Fruit fly (Drosophila melanogaster): ENCODE data around the gene CG14324.

Gene CG14324

DNA sequence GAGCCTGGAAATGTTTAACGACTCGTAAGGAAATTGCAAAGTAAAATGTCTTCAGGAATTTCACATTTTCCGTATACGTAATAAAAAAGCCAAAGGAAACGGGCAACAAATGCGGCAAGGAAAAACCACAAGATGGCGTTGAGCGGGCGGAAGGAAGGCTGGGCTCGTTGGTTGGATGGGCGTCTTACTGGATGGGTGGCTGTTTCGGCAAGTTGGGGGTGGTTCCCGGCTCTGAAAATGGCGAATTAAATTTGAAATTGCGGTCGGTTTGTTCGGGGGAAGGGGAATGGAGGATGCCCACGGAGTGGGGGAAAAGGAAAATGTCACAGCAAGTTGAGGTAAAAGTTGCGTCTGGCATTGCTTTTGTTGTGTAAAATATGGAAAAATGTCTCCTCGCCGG, 18.9 kb downstream of the CG14324 start:
- TF ChIP-seq h (optimal IDR thresholded peaks at IDR 0.05) (no peak), Myc (optimal IDR thresholded peaks at IDR 0.05) (no peak), psq (optimal IDR thresholded peaks at IDR 0.05) (no peak), insv (optimal IDR thresholded peaks at IDR 0.05) (no peak), Sin3A (optimal IDR thresholded peaks at IDR 0.05) (no peak), ttk (optimal IDR thresholded peaks at IDR 0.05) (no peak)

DNA sequence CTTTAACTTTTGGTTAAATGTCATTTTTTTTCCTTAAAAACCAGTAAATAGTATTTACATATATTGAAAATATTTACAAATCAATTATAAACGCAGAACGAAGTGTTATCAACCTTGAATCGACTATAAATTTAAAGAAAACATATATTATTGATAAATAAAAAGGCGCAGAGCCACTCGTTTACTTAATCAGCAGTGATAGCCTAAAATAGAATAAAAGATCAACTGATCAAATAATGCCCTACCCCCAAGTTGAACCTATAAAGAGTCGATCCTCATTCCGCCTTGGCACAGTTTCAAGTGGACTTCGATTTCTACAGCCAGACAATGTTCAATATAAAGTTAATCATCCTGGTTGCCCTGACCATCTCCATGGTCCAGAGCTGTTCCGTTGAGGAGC, 22.4 kb downstream of the CG14324 start, which contains the start of gene CG7606:
Gene CG7606, plus strand, starts transcription at position 301 of the 400 bp plus-strand sequence.
- no peak for TF ChIP-seq Sin3A (optimal IDR thresholded peaks at IDR 0.05)
- TF ChIP-seq Myc (optimal IDR thresholded peaks at IDR 0.05), result no peak
- no peak for TF ChIP-seq ttk (optimal IDR thresholded peaks at IDR 0.05)

DNA sequence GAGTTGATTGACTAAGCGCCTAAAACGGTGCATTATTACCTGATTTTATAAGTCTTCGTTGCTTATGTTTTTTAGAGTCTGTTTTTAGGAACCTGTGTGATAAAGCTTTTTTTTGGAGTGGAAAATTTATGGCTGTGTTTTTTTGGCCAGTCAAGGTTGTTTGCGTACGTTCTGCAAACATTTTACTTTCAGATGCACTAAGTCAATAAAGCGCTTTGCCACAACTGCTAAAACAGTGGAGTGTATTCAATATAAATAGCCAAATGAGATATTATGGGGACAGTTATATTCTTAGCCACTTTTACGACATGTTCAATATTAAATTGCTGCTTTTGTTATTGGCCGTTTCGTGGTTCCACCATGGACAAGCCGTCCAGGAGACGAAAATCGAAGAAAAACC, 23.5 kb downstream of the CG14324 start, which contains the start of gene Sgs5:
Gene Sgs5, plus strand, starts transcription at position 279 of the 400 bp plus-strand sequence.
- TF ChIP-seq insv (optimal IDR thresholded peaks at IDR 0.05) (no peak), ttk (optimal IDR thresholded peaks at IDR 0.05) (no peak), Sin3A (optimal IDR thresholded peaks at IDR 0.05) (no peak), h (optimal IDR thresholded peaks at IDR 0.05) (no peak), Myc (optimal IDR thresholded peaks at IDR 0.05) (no peak), psq (optimal IDR thresholded peaks at IDR 0.05) (no peak)

DNA sequence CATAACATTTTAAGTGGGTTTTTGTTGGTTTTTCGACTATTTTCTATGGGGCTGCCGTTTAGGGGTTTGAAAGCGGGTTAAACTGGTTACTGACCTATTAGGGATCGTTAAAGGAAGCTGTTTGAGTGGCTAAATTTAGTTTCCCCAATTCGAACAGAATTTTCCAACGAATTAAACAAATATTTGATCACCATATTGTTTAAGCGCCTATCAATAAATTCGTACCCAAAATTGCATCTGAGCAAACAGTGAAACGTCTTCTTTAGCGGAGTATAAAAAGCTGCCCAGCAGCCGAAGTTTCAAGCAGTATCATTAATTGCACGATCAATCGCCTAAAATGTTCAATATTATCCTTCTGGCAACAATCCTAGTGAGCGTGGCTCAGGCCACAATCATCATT, 24.5 kb downstream of the CG14324 start, which contains the start of gene Sgs5bis:
Gene Sgs5bis, plus strand, starts transcription at position 301 of the 400 bp plus-strand sequence.
- TF ChIP-seq ttk (optimal IDR thresholded peaks at IDR 0.05) (no peak), Myc (optimal IDR thresholded peaks at IDR 0.05) (no peak), psq (optimal IDR thresholded peaks at IDR 0.05) (no peak), Sin3A (optimal IDR thresholded peaks at IDR 0.05) (no peak), insv (optimal IDR thresholded peaks at IDR 0.05) (no peak), h (optimal IDR thresholded peaks at IDR 0.05) (no peak)

DNA sequence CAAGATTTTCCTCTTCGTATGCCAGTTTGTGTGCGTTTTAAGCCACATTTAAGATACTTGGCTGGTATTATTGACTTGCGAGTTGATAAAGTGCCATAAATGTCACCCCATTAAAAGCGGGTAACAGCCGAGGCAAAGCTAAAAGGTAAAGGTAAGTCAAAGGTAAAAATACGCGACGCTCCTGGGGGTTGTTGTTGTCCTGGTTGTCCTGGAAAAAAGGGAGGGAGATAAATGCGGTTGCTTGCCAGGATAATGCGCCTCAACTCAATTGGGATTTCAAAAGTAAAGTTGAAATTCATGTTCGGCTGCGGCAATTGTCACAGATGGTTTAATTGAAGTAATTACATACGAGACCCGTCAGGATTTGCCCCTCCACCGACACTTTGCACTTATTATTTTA, 25.1 kb downstream of the CG14324 start:
- TF ChIP-seq Myc (optimal IDR thresholded peaks at IDR 0.05), result no peak
- TF ChIP-seq Sin3A (optimal IDR thresholded peaks at IDR 0.05), result no peak
- no peak for TF ChIP-seq psq (optimal IDR thresholded peaks at IDR 0.05)
- TF ChIP-seq h (optimal IDR thresholded peaks at IDR 0.05), result no peak
- no peak for TF ChIP-seq ttk (optimal IDR thresholded peaks at IDR 0.05)
- TF ChIP-seq insv (optimal IDR thresholded peaks at IDR 0.05), result no peak

DNA sequence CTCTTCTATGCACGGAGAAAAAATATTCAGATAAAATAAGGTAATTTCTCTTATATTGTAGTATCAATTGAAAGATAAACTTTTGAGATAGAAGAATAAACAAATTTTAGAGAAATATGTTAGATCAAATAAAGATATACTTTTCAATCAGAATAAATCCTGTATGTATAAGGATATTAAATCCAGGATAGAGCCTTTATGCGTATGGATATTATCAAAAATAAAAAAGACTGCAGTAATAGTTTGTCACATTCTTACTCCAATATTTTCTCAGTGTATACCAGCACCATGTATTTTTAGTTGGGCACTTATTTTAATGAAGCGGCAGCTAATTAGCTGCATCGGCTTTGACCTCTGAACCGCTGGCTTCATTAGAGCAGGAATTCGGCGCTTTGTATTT, 26.8 kb downstream of the CG14324 start:
- TF ChIP-seq ttk (optimal IDR thresholded peaks at IDR 0.05) (no peak), psq (optimal IDR thresholded peaks at IDR 0.05) (no peak), insv (optimal IDR thresholded peaks at IDR 0.05) (no peak), Myc (optimal IDR thresholded peaks at IDR 0.05) (no peak), Sin3A (optimal IDR thresholded peaks at IDR 0.05) (no peak), h (optimal IDR thresholded peaks at IDR 0.05) (no peak)

DNA sequence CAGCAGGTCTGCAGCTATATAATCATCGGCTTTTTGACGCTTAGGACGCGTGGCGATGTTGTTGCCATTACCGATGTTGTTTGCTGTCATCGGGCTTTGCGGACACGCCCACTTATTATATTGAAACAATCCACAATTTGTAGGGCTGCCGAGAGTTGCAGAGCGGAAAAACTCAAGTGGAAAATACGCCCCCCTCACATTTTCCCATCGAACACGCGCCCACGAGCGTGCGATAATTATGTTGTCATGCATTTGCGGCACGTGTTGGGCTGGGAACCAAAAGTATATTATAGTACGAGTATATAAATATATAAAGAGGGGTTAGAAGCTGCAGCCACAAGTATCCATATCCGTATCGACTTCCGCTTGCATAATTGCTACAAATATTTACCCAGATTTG, 29.8 kb downstream of the CG14324 start:
- TF ChIP-seq Sin3A (optimal IDR thresholded peaks at IDR 0.05), result no peak
- no peak for TF ChIP-seq ttk (optimal IDR thresholded peaks at IDR 0.05)
- no peak for TF ChIP-seq insv (optimal IDR thresholded peaks at IDR 0.05)
- no peak for TF ChIP-seq Myc (optimal IDR thresholded peaks at IDR 0.05)
- no peak for TF ChIP-seq h (optimal IDR thresholded peaks at IDR 0.05)
- no peak for TF ChIP-seq psq (optimal IDR thresholded peaks at IDR 0.05)

DNA sequence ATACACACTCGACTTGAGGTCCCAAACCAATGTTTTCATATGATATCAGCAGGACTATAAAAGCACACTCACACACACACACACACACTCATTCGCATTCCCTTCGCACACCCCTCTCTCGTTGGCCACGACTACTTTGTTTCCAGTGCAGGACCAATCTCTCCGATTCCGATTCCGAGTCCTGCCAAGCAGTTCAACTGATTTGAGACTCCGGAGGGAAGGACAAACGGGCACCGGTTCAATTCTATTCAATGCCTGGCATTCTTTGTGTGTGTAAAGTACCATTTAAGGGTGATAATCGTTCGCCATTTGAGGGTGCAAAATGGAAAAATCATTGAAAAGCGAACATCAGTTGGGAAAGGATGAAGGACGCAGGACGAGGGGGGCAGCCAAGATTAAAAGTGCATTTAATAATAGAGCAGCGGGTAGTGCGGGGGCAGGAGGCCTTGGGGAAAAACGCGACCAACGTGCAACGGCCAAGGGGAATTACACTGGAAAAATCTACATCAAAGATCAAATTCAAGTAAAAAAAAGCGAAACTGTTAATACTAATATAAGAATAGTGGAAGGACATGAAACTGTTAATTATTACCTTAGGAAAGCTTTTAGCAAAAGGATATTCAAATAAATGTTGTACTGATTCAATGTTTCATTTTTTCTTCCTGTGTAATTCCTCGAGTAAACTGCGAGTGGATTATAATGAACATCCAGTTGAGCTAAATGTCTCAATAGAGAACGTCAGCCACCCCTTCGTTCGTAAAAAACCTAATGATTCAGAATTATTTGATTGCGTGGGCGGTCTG, 34.7 kb downstream of the CG14324 start:
- TF ChIP-seq insv (optimal IDR thresholded peaks at IDR 0.05) (no peak), h (optimal IDR thresholded peaks at IDR 0.05) (no peak), Myc (optimal IDR thresholded peaks at IDR 0.05) (no peak), psq (optimal IDR thresholded peaks at IDR 0.05) (no peak), Sin3A (optimal IDR thresholded peaks at IDR 0.05) (no peak), ttk (optimal IDR thresholded peaks at IDR 0.05) (no peak)
